In the genomic region with DNA sequence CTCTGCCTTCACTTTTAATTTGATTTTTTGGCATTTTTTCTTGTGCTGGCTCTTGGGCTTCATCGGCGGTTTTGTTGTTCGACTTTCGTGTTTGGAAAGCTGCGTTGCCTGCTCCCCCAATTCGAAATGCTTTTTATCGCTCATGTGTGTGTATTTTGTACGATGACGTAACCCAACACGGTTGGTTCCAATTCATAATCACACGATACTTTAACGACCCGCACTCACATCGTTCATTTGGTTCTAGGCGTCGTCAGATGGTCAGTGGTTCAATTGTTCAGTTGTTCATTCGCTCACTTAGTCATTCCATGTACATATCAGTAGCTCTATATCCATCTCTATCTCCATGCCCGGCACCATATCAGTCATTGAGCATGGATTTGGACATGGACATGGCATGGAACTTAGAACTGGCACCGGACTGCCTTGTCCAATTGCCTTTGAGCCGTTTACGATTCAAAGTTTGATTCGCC, we compare ENCODE assay signal across 3 fruit fly cellular contexts.
TF ChIP-seq lines count a peak whose summit lies in the region.

No protein-coding gene starts in this region.

- no peak for TF ChIP-seq CTCF in whole organism, embryonic (GFP tag; optimal IDR thresholded peaks at IDR 0.05; lab: Kevin White, UChicago)

TF ChIP-seq in whole organism, embryonic, 481 proteins besides CTCF, POLR2A, EP300 and RAD21:
- 0 out of 3 replicates have a peak, but pooled peaks have one; percentile 28 for TF ChIP-seq so (GFP tag; IDR thresholded peaks at IDR 0.05; lab: Robert Waterston, UW)
- TF ChIP-seq CG30403 (GFP tag; optimal IDR thresholded peaks at IDR 0.05; lab: Kevin White, UChicago) = peak; percentile 15
- TF ChIP-seq CG32767 (GFP tag; IDR thresholded peaks at IDR 0.05; lab: Robert Waterston, UW) = no peak
- TF ChIP-seq Mrtf (GFP tag; IDR thresholded peaks at IDR 0.05; lab: Robert Waterston, UW) = no peak
- TF ChIP-seq sens (GFP tag; lab: Kevin White, UChicago) = peak; percentile 37
- no peak for TF ChIP-seq CG11085 (GFP tag; IDR thresholded peaks at IDR 0.05; lab: Robert Waterston, UW)
- TF ChIP-seq CG32772 (GFP tag; IDR thresholded peaks at IDR 0.05; lab: Robert Waterston, UW) = no peak
- TF ChIP-seq CG15514 (GFP tag; optimal IDR thresholded peaks at IDR 0.05; lab: Kevin White, UChicago) = peak; percentile 73
- no peak for TF ChIP-seq gsb (GFP tag; IDR thresholded peaks at IDR 0.05; lab: Robert Waterston, UW)
- no peak for TF ChIP-seq NFAT (GFP tag; IDR thresholded peaks at IDR 0.05; lab: Robert Waterston, UW)
- TF ChIP-seq CG8281 (tag; optimal IDR thresholded peaks at IDR 0.05; lab: Kevin White, UChicago) = peak; percentile 100
- peak; percentile 37 for TF ChIP-seq CG13894 (tag; optimal IDR thresholded peaks at IDR 0.05; lab: Kevin White, UChicago)
- 0 out of 3 replicates have a peak, but pooled peaks have one; percentile 12 for TF ChIP-seq ken (GFP tag; IDR thresholded peaks at IDR 0.05; lab: Robert Waterston, UW)
- TF ChIP-seq wor (GFP tag; IDR thresholded peaks at IDR 0.05; lab: Robert Waterston, UW) = no peak
- peak; percentile 3; the same call in 1 of the 3 replicates for TF ChIP-seq row (GFP tag; IDR thresholded peaks at IDR 0.05; lab: Robert Waterston, UW)
- peak; percentile 59 for TF ChIP-seq mirr (GFP tag; optimal IDR thresholded peaks at IDR 0.05; lab: Kevin White, UChicago)
- peak in 1 of 2 experiments; percentile 88 for TF ChIP-seq Pdp1 (GFP tag; optimal IDR thresholded peaks at IDR 0.05; lab: Kevin White, UChicago)
- no peak for TF ChIP-seq Elba2 (GFP tag; optimal IDR thresholded peaks at IDR 0.05; lab: Kevin White, UChicago)
- peak; percentile 24; the same call in 1 of the 2 replicates for TF ChIP-seq bbx (GFP tag; IDR thresholded peaks at IDR 0.05; lab: Robert Waterston, UW; ENCODE audit: partially characterized antibody)
- 0 out of 4 replicates have a peak, but pooled peaks have one; percentile 4 for TF ChIP-seq chinmo (GFP tag; IDR thresholded peaks at IDR 0.05; lab: Robert Waterston, UW; ENCODE audit: partially characterized antibody)
- TF ChIP-seq tup (GFP tag; optimal IDR thresholded peaks at IDR 0.05; lab: Kevin White, UChicago) = no peak

TF ChIP-seq in whole organism, prepupa, 60 proteins besides CTCF, POLR2A, EP300 and RAD21:
- TF ChIP-seq dsx (GFP tag; optimal IDR thresholded peaks at IDR 0.05; lab: Kevin White, UChicago; ENCODE audit: poor library complexity, severe bottlenecking) (no peak), fd85E (GFP tag; optimal IDR thresholded peaks at IDR 0.05; lab: Kevin White, UChicago) (no peak), CG11902 (GFP tag; optimal IDR thresholded peaks at IDR 0.05; lab: Kevin White, UChicago) (no peak), vri (GFP tag; optimal IDR thresholded peaks at IDR 0.05; lab: Kevin White, UChicago) (peak; percentile 42), Blimp-1 (GFP tag; optimal IDR thresholded peaks at IDR 0.05; lab: Kevin White, UChicago) (peak; percentile 17), esn (GFP tag; optimal IDR thresholded peaks at IDR 0.05; lab: Kevin White, UChicago) (no peak)

TF ChIP-seq in whole organism, wandering third instar larva, 38 proteins besides CTCF, POLR2A, EP300 and RAD21:
- no peak for TF ChIP-seq Dfd (GFP tag; optimal IDR thresholded peaks at IDR 0.05; lab: Kevin White, UChicago)
- no peak for TF ChIP-seq fru (GFP tag; optimal IDR thresholded peaks at IDR 0.05; lab: Kevin White, UChicago)
- no peak for TF ChIP-seq CG32264 (GFP tag; optimal IDR thresholded peaks at IDR 0.05; lab: Kevin White, UChicago)
- TF ChIP-seq lola (GFP tag; optimal IDR thresholded peaks at IDR 0.05; lab: Kevin White, UChicago) = no peak
- peak; percentile 55 for TF ChIP-seq woc (GFP tag; optimal IDR thresholded peaks at IDR 0.05; lab: Kevin White, UChicago)
- no peak for TF ChIP-seq dl (GFP tag; optimal IDR thresholded peaks at IDR 0.05; lab: Kevin White, UChicago; ENCODE audit: insufficient read depth in 1 of 2, partially characterized antibody in 2 of 2)
- TF ChIP-seq usp (GFP tag; optimal IDR thresholded peaks at IDR 0.05; lab: Kevin White, UChicago) = no peak
- no peak for TF ChIP-seq Vsx2 (GFP tag; optimal IDR thresholded peaks at IDR 0.05; lab: Kevin White, UChicago; ENCODE audit: partially characterized antibody)
- no peak for TF ChIP-seq rgr (GFP tag; optimal IDR thresholded peaks at IDR 0.05; lab: Kevin White, UChicago)

Comparison
In these comparisons a context has a peak if more than half of its experiments do, and no peak if none do; other contexts are left out.
1. Of the 7 proteins assayed by ChIP-seq in both whole organism, embryonic and whole organism, prepupa: peak only in whole organism, embryonic: none; only in whole organism, prepupa: Blimp-1; in both: none; in neither: 6.